Worm (Caenorhabditis elegans) whole organism, late embryonic: Measurements from ENCODE around the gene odd-1.

Experiments
- C38D4.7 ChIP-seq: fragments of 200-800 bp; sonication (Bioruptor generic); optimal IDR thresholded peaks from 2 replicates; lab custom pipeline; 2018; ENCODE audit warnings: mild to moderate bottlenecking, missing genetic modification characterization, moderate library complexity, missing compliant biosample characterization
- Y22D7AL.16 ChIP-seq: sonication (generic microtip); optimal IDR thresholded peaks from 2 replicates; lab custom pipeline; 2016; ENCODE audit warnings: missing genetic modification characterization, missing compliant biosample characterization
- ahr-1 ChIP-seq: sonication (generic microtip); optimal IDR thresholded peaks from 2 replicates; lab custom pipeline; 2016; ENCODE audit warnings: missing genetic modification characterization, missing compliant biosample characterization
- ceh-14 ChIP-seq: sonication (generic microtip); optimal IDR thresholded peaks from 2 replicates; lab custom pipeline; 2016; ENCODE audit warnings: missing genotype, missing genetic modification characterization, missing compliant biosample characterization
- ceh-18 ChIP-seq: sonication (generic microtip); optimal IDR thresholded peaks from 2 replicates; lab custom pipeline; 2016; ENCODE audit warnings: missing genetic modification characterization, missing compliant biosample characterization
- ceh-19 ChIP-seq: fragments of 200-800 bp; sonication (Bioruptor generic); optimal IDR thresholded peaks from 2 replicates; lab custom pipeline; 2018; ENCODE audit warnings: mild to moderate bottlenecking, missing genetic modification characterization, missing compliant biosample characterization
- ceh-2 ChIP-seq: sonication (generic microtip); optimal IDR thresholded peaks from 2 replicates; lab custom pipeline; 2016; ENCODE audit warnings: missing genotype, missing genetic modification characterization, missing compliant biosample characterization
- ceh-22 ChIP-seq: sonication (generic microtip); optimal IDR thresholded peaks from 2 replicates; lab custom pipeline; 2017; ENCODE audit warnings: missing biosample characterization, missing genetic modification characterization
- ceh-24 ChIP-seq: sonication (generic microtip); optimal IDR thresholded peaks from 2 replicates; lab custom pipeline; 2016; ENCODE audit warnings: mild to moderate bottlenecking, missing genetic modification characterization, missing compliant biosample characterization
- ceh-30 ChIP-seq: fragments of 150-350 bp; optimal IDR thresholded peaks from 2 replicates; lab custom pipeline; 2014; ENCODE audit warnings: missing biosample characterization, missing genetic modification characterization
- ceh-45 ChIP-seq: fragments of 200-800 bp; sonication (Bioruptor generic); IDR thresholded peaks from 2 replicates; pipeline ENCODE4 v1.3.6; 2022; ENCODE audit warnings: missing genetic modification reagents, missing genetic modification characterization, missing compliant biosample characterization
- ceh-48 ChIP-seq: sonication (generic microtip); optimal IDR thresholded peaks from 2 replicates; lab custom pipeline; 2016; ENCODE audit warnings: missing genetic modification characterization, inconsistent platforms, missing compliant biosample characterization
- dmd-4 ChIP-seq: sonication (generic microtip); optimal IDR thresholded peaks from 2 replicates; lab custom pipeline; 2016; ENCODE audit warnings: borderline replicate concordance, missing genetic modification characterization, missing compliant biosample characterization
- elt-2 ChIP-seq: sonication (generic microtip); optimal IDR thresholded peaks from 2 replicates; lab custom pipeline; 2016; ENCODE audit warnings: missing genetic modification reagents, missing genetic modification characterization, missing compliant biosample characterization
- eyg-1 ChIP-seq: sonication (generic microtip); optimal IDR thresholded peaks from 2 replicates; lab custom pipeline; 2016; ENCODE audit warnings: missing genotype, missing genetic modification characterization, missing compliant biosample characterization
- hlh-13 ChIP-seq: fragments of 200-800 bp; sonication (Bioruptor generic); optimal IDR thresholded peaks from 2 replicates; lab custom pipeline; 2018; ENCODE audit warnings: mild to moderate bottlenecking, missing genetic modification characterization, missing compliant biosample characterization
- hlh-6 ChIP-seq: sonication (generic microtip); optimal IDR thresholded peaks from 2 replicates; lab custom pipeline; 2016; ENCODE audit warnings: missing genotype, missing genetic modification characterization, missing compliant biosample characterization
- hlh-8 ChIP-seq: sonication (generic microtip); optimal IDR thresholded peaks from 2 replicates; lab custom pipeline; 2016; ENCODE audit warnings: missing genotype, missing genetic modification characterization, missing compliant biosample characterization
- lim-6 ChIP-seq: sonication (generic microtip); optimal IDR thresholded peaks from 2 replicates; lab custom pipeline; 2016; ENCODE audit warnings: missing genetic modification characterization, missing compliant biosample characterization
- madf-2 ChIP-seq: sonication (generic microtip); optimal IDR thresholded peaks from 2 replicates; lab custom pipeline; 2017; ENCODE audit warnings: missing genetic modification characterization, missing compliant biosample characterization
- mec-3 ChIP-seq: sonication (generic microtip); optimal IDR thresholded peaks from 2 replicates; lab custom pipeline; 2016; ENCODE audit warnings: borderline replicate concordance, missing genetic modification characterization, missing compliant biosample characterization
- nfya-1 ChIP-seq: sonication (generic microtip); optimal IDR thresholded peaks from 2 replicates; lab custom pipeline; 2017; ENCODE audit warnings: missing genetic modification characterization, mild to moderate bottlenecking, missing compliant biosample characterization, antibody characterized with exemption, moderate library complexity
- odd-2 ChIP-seq: sonication (generic microtip); optimal IDR thresholded peaks from 2 replicates; lab custom pipeline; 2017; ENCODE audit warnings: antibody characterized with exemption, mild to moderate bottlenecking, missing genetic modification characterization, missing compliant biosample characterization
- pat-9 ChIP-seq: fragments of 200-800 bp; sonication (Bioruptor generic); optimal IDR thresholded peaks from 2 replicates; lab custom pipeline; 2018; ENCODE audit warnings: mild to moderate bottlenecking, missing genetic modification characterization, moderate library complexity, missing compliant biosample characterization
- pros-1 ChIP-seq: fragments of 150-350 bp; optimal IDR thresholded peaks from 2 replicates; lab custom pipeline; 2014; ENCODE audit warnings: missing biosample characterization, missing genetic modification reagents, missing genetic modification characterization
- ref-2 ChIP-seq: sonication (generic microtip); optimal IDR thresholded peaks from 2 replicates; lab custom pipeline; 2016; ENCODE audit warnings: missing genetic modification characterization, missing compliant biosample characterization
- sdc-2 ChIP-seq: sonication (generic microtip); optimal IDR thresholded peaks from 2 replicates; lab custom pipeline; 2016; ENCODE audit warnings: missing genotype, missing genetic modification characterization, missing compliant biosample characterization
- tbx-7 ChIP-seq: sonication (generic microtip); optimal IDR thresholded peaks from 2 replicates; lab custom pipeline; 2016; ENCODE audit warnings: missing genotype, missing genetic modification characterization, missing compliant biosample characterization
- ttx-3 ChIP-seq: sonication (generic microtip); optimal IDR thresholded peaks from 2 replicates; lab custom pipeline; 2016; ENCODE audit warnings: missing genetic modification reagents, missing genetic modification characterization, missing compliant biosample characterization
- unc-55 ChIP-seq: sonication (generic microtip); optimal IDR thresholded peaks from 2 replicates; lab custom pipeline; 2017; ENCODE audit warnings: missing biosample characterization, missing genetic modification reagents, missing genetic modification characterization
- zip-5 ChIP-seq: sonication (generic microtip); optimal IDR thresholded peaks from 2 replicates; lab custom pipeline; 2016; ENCODE audit warnings: missing genetic modification characterization, missing compliant biosample characterization
- ztf-16 ChIP-seq: sonication (generic microtip); optimal IDR thresholded peaks from 2 replicates; lab custom pipeline; 2017; ENCODE audit warnings: missing genetic modification characterization, missing compliant biosample characterization

The odd-1 gene

ce11 chrIII:7107965-7108364, at the start of gene odd-1:
TSS of gene odd-1 (plus strand) at chrIII:7108313.
- no peak for TF ChIP-seq sdc-2 (tag; lab: Kevin White, UChicago)
- no peak for TF ChIP-seq ceh-45 (GFP tag; lab: Robert Waterston, UW)
- TF ChIP-seq pros-1 (tag; lab: Kevin White, UChicago) = no peak
- TF ChIP-seq ref-2 (tag; lab: Kevin White, UChicago) = no peak
- peak; percentile 85 for TF ChIP-seq elt-2 (tag; lab: Kevin White, UChicago)

- no peak for TF ChIP-seq ceh-18 (tag; lab: Kevin White, UChicago)
- TF ChIP-seq nfya-1 (tag; lab: Kevin White, UChicago) = no peak
- TF ChIP-seq ceh-22 (tag; lab: Kevin White, UChicago) = no peak
- TF ChIP-seq ceh-2 (tag; lab: Kevin White, UChicago) = no peak
- TF ChIP-seq Y22D7AL.16 (tag; lab: Kevin White, UChicago) = no peak
- TF ChIP-seq ttx-3 (tag; lab: Kevin White, UChicago) = no peak
- no peak for TF ChIP-seq ztf-16
- TF ChIP-seq tbx-7 = no peak
- no peak for TF ChIP-seq ahr-1
- TF ChIP-seq zip-5 (tag; lab: Kevin White, UChicago) = no peak
- no peak for TF ChIP-seq ceh-14 (tag; lab: Kevin White, UChicago)
- TF ChIP-seq ceh-48 (tag; lab: Kevin White, UChicago) = no peak
- TF ChIP-seq hlh-8 (tag; lab: Kevin White, UChicago) = no peak
- no peak for TF ChIP-seq odd-2
- no peak for TF ChIP-seq ceh-24 (tag; lab: Kevin White, UChicago)
- no peak for TF ChIP-seq dmd-4
- TF ChIP-seq, all 69 proteins: peak for 0
Measured at ce11 chrIII:7060531-7061095, 47.5 kb upstream of the odd-1 start, which contains the start of gene egg-2. TSS of gene egg-2 (minus strand) at chrIII:7060583.

- TF ChIP-seq madf-2 (tag; lab: Kevin White, UChicago) = no peak
- TF ChIP-seq ztf-16 = no peak
- no peak for TF ChIP-seq hlh-13
- TF ChIP-seq mec-3 (tag; lab: Kevin White, UChicago) = no peak
- TF ChIP-seq unc-55 (GFP tag; lab: Kevin White, UChicago) = no peak
- TF ChIP-seq C38D4.7 (GFP tag; lab: Kevin White, UChicago) = no peak
- no peak for TF ChIP-seq ceh-19
- no peak for TF ChIP-seq hlh-6 (tag; lab: Kevin White, UChicago)
Measured at ce11 chrIII:7062580-7062979, 45.5 kb upstream of the odd-1 start, which contains the start of gene R01H2.1. TSS of gene R01H2.1 (plus strand) at chrIII:7062880.

ce11 chrIII:7063061-7063460, 45.1 kb upstream of the odd-1 start:
- TF ChIP-seq eyg-1 (no peak), lim-6 (tag; lab: Kevin White, UChicago) (no peak), ceh-30 (tag; lab: Kevin White, UChicago) (no peak), elt-2 (tag; lab: Kevin White, UChicago) (no peak), pat-9 (tag; lab: Kevin White, UChicago) (no peak), hlh-6 (tag; lab: Kevin White, UChicago) (no peak), Y22D7AL.16 (tag; lab: Kevin White, UChicago) (no peak), ceh-2 (tag; lab: Kevin White, UChicago) (no peak), pros-1 (tag; lab: Kevin White, UChicago) (no peak), mec-3 (tag; lab: Kevin White, UChicago) (no peak), ztf-16 (no peak), ceh-19 (no peak)

ce11 chrIII:7064185-7064584, 43.9 kb upstream of the odd-1 start, which contains the start of gene R01H2.4:
TSS of gene R01H2.4 (minus strand) at chrIII:7064285.
- TF ChIP-seq ttx-3 (tag; lab: Kevin White, UChicago) (no peak), ref-2 (tag; lab: Kevin White, UChicago) (no peak)
